Worm (Caenorhabditis elegans) whole organism, young adult: ENCODE results near the gene srlf-4.

ENCODE experiments used
- B0035.1 ChIP-seq: sonication (generic microtip); optimal IDR thresholded peaks from 2 replicates; lab custom pipeline; 2016; ENCODE audit warnings: missing genetic modification characterization, mild to moderate bottlenecking, missing compliant biosample characterization, missing genotype, missing genetic modification reagents
- K11D2.4 ChIP-seq: fragments of 200-800 bp; sonication (Bioruptor generic); IDR thresholded peaks from 2 replicates; pipeline ENCODE4 v1.3.6; 2022; ENCODE audit warnings: missing genetic modification reagents, missing genetic modification characterization, missing compliant biosample characterization
- K12H6.12 ChIP-seq: fragments of 200-800 bp; sonication (Bioruptor generic); optimal IDR thresholded peaks from 2 replicates; lab custom pipeline; 2018; ENCODE audit warnings: mild to moderate bottlenecking, missing genetic modification characterization, missing compliant biosample characterization
- Y53G8AR.9 ChIP-seq: fragments of 200-800 bp; sonication (Bioruptor generic); conservative IDR thresholded peaks from 2 replicates; pipeline ENCODE4 v1.3.6; 2022; ENCODE audit warnings: missing genetic modification reagents, missing genetic modification characterization, missing compliant biosample characterization
- Y56A3A.18 ChIP-seq: fragments of 200-800 bp; sonication (Bioruptor generic); IDR thresholded peaks from 2 replicates; pipeline ENCODE4 v1.3.6; 2022; ENCODE audit warnings: missing genetic modification reagents, missing genetic modification characterization, missing compliant biosample characterization
- ama-1 ChIP-seq, 3 experiments: fragments of 150-350 bp in 1 of 3; sonication (generic microtip) in 2 of 3; optimal IDR thresholded peaks; 2 replicates each; lab custom pipeline; 2014 to 2018; ENCODE audit warnings: missing biosample characterization in 2 of 3, missing genetic modification characterization in 2 of 3, missing genetic modification reagents in 2 of 3
- attf-6 ChIP-seq: fragments of 200-800 bp; sonication (Bioruptor generic); IDR thresholded peaks from 2 replicates; pipeline ENCODE4 v1.3.6; 2022; ENCODE audit warnings: missing genetic modification reagents, missing genetic modification characterization, missing compliant biosample characterization
- cebp-1 ChIP-seq, 2 experiments: fragments of 200-800 bp in 1 of 2; sonication (Bioruptor generic) in 1 of 2; sonication (generic microtip) in 1 of 2; IDR thresholded peaks in 1 of 2; optimal IDR thresholded peaks in 1 of 2; 2 replicates each; pipeline versions ENCODE4 v1.3.6 to Lab custom; 2017 to 2022; ENCODE audit warnings: missing compliant biosample characterization in 2 of 2, missing genetic modification characterization in 2 of 2, mild to moderate bottlenecking in 1 of 2, missing genetic modification reagents in 1 of 2, moderate library complexity in 1 of 2
- ceh-100 ChIP-seq: fragments of 200-800 bp; sonication (Bioruptor generic); IDR thresholded peaks from 2 replicates; pipeline ENCODE4 v1.3.6; 2022; ENCODE audit warnings: missing genetic modification reagents, missing genetic modification characterization, missing compliant biosample characterization
- ceh-27 ChIP-seq: fragments of 200-800 bp; sonication (Bioruptor generic); optimal IDR thresholded peaks from 2 replicates; lab custom pipeline; 2018; ENCODE audit warnings: mild to moderate bottlenecking, missing genetic modification characterization, moderate library complexity, missing compliant biosample characterization
- die-1 ChIP-seq: sonication (generic microtip); optimal IDR thresholded peaks from 2 replicates; lab custom pipeline; 2016; ENCODE audit warnings: missing genotype, mild to moderate bottlenecking, missing genetic modification characterization, missing compliant biosample characterization
- ekl-4 ChIP-seq: fragments of 200-800 bp; sonication (Bioruptor generic); IDR thresholded peaks from 2 replicates; pipeline ENCODE4 v1.3.6; 2022; ENCODE audit warnings: missing genetic modification reagents, missing genetic modification characterization, missing compliant biosample characterization
- hrde-1 ChIP-seq: sonication (generic microtip); optimal IDR thresholded peaks from 2 replicates; lab custom pipeline; 2016; ENCODE audit warnings: missing genetic modification characterization, mild to moderate bottlenecking, missing compliant biosample characterization, moderate library complexity, missing genotype, missing genetic modification reagents, borderline replicate concordance
- mcd-1 ChIP-seq: fragments of 200-800 bp; sonication (Bioruptor generic); IDR thresholded peaks from 2 replicates; pipeline ENCODE4 v1.3.6; 2022; ENCODE audit warnings: missing genetic modification reagents, missing genetic modification characterization, missing compliant biosample characterization
- nfyb-1 ChIP-seq: fragments of 200-800 bp; sonication (Bioruptor generic); IDR thresholded peaks from 2 replicates; pipeline ENCODE4 v1.3.6; 2022; ENCODE audit warnings: missing genetic modification reagents, missing genetic modification characterization, missing compliant biosample characterization
- nhr-80 ChIP-seq: sonication (generic microtip); optimal IDR thresholded peaks from 2 replicates; lab custom pipeline; 2016; ENCODE audit warnings: missing genetic modification characterization, missing compliant biosample characterization
- pbrm-1 ChIP-seq: fragments of 200-800 bp; sonication (Bioruptor generic); IDR thresholded peaks from 2 replicates; pipeline ENCODE4 v1.3.6; 2022; ENCODE audit warnings: missing genetic modification reagents, missing genetic modification characterization, missing compliant biosample characterization
- rpc-1 ChIP-seq, 2 experiments: fragments of 150-350 bp in 1 of 2; sonication (generic microtip) in 1 of 2; optimal IDR thresholded peaks; 2 replicates each; lab custom pipeline; 2014 to 2018; ENCODE audit warnings: missing biosample characterization in 1 of 2, missing genetic modification characterization in 1 of 2, missing genetic modification reagents in 1 of 2, missing genotype in 1 of 2
- snpc-3.4 ChIP-seq: sonication (generic microtip); optimal IDR thresholded peaks from 2 replicates; lab custom pipeline; 2017; ENCODE audit warnings: missing genetic modification characterization, mild to moderate bottlenecking, missing compliant biosample characterization, antibody characterized with exemption, moderate library complexity, missing genotype, missing genetic modification reagents
- unc-130 ChIP-seq: sonication (generic microtip); optimal IDR thresholded peaks from 2 replicates; lab custom pipeline; 2016; ENCODE audit warnings: missing genetic modification reagents, missing genetic modification characterization, missing compliant biosample characterization
- zim-3 ChIP-seq: sonication (generic microtip); optimal IDR thresholded peaks from 2 replicates; lab custom pipeline; 2017; ENCODE audit warnings: mild to moderate bottlenecking, missing genetic modification characterization, moderate library complexity, missing compliant biosample characterization
- ztf-3 ChIP-seq: fragments of 200-800 bp; sonication (Bioruptor generic); optimal IDR thresholded peaks from 2 replicates; lab custom pipeline; 2018; ENCODE audit warnings: mild to moderate bottlenecking, missing genetic modification characterization, missing compliant biosample characterization
- ztf-6 ChIP-seq: fragments of 200-800 bp; sonication (Bioruptor generic); IDR thresholded peaks from 2 replicates; pipeline ENCODE4 v1.3.6; 2022; ENCODE audit warnings: missing genetic modification reagents, missing genetic modification characterization, missing compliant biosample characterization

Gene srlf-4

DNA sequence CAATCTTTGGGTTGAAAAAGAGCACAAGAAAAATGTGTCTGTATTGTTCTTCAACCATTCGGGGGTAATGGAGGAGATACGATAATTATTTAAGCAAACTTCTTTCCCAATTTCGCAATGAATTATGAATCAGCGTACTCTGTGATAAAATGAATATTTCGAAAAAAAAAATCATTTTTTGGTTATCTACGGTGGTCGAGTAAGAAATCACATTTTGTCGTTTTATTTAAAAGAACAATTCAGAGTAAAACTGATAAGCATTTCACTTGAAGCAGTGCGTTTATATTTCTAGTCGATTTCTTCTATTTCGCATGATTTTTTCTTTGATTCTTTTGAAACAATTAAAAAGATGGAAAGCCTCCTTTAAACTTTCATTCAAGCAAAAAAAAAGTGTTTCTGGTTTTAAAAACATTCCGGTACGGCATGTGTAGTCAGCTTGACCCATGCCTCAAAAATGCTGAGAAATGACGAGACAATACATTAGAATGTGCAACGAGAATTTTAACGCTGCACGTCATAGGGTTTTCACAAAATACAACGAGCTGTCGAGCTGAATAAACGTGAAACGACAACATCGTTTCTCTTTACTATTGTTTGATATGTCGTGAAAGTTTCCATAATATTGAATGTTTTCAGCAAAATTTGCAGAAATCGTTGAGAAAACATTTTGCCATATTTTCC lies 21.7 kb downstream of the srlf-4 start, which contains the start of gene K08D8.2:
Gene K08D8.2, plus strand, starts transcription at position 631 of the 681 bp plus-strand sequence.
- TF ChIP-seq nhr-80 (tag; lab: Kevin White, UChicago), result peak; percentile 37
- TF ChIP-seq ztf-6 (GFP tag; lab: Robert Waterston, UW), result no peak
- 0 out of 2 replicates have a peak, but pooled peaks have one; percentile 23 for TF ChIP-seq cebp-1 (GFP tag; IDR thresholded peaks at IDR 0.05; lab: Robert Waterston, UW)
- TF ChIP-seq cebp-1 (tag; optimal IDR thresholded peaks at IDR 0.05; lab: Kevin White, UChicago), result peak; percentile 10

DNA sequence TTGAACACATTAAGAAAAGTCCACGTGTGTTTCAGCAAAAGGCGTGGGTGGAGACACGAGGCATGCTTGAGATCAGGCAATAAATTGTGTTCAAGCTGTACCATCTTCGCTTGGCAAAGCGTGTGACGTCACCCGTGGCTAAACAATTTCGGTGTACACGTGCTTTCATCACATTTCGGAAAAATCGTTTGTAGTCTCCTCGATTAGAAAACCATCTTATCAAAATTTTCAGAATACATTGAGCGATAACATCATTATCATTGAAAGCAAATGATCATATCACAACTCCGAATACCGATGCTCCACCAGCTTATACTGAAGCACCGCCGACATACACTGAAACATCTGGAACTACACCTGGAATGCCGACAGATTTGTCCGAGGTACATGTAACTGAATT lies 22.6 kb downstream of the srlf-4 start:
- TF ChIP-seq nhr-80 (tag; lab: Kevin White, UChicago), result peak; percentile 18
- no peak for TF ChIP-seq Y53G8AR.9

DNA sequence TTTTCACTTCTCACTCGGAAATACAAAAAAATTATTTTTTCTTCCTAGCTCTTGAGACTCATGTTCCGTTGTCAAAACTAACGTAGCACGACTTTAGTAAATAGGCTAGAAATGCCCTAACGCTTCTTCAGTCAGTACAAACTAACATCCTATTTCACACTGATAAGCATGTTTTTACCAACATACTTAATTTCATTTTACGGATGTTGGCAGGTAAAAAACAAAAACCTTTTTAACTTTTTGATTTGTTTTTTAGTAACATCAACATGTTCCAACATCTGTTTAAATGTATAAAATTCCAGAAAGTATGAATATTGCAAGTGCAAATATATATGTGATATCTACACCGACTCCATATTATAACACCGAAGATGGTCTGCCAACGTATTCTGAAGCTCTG lies 24.0 kb downstream of the srlf-4 start, which contains the start of gene K08D8.10:
Gene K08D8.10, plus strand, starts transcription at position 301 of the 400 bp plus-strand sequence.
- TF ChIP-seq die-1 (tag; lab: Kevin White, UChicago), result no peak
- no peak for TF ChIP-seq ekl-4 (GFP tag; lab: Robert Waterston, UW)
- TF ChIP-seq unc-130, result no peak
- TF ChIP-seq ama-1 (optimal IDR thresholded peaks at IDR 0.05; lab: Kevin White, UChicago), result no peak
- no peak for TF ChIP-seq ama-1 (GFP tag; optimal IDR thresholded peaks at IDR 0.05; lab: Kevin White, UChicago)
- no peak for TF ChIP-seq Y56A3A.18
- TF ChIP-seq ceh-100 (GFP tag; lab: Robert Waterston, UW), result no peak
- TF ChIP-seq pbrm-1 (GFP tag; lab: Robert Waterston, UW), result no peak
- TF ChIP-seq rpc-1 (optimal IDR thresholded peaks at IDR 0.05; lab: Kevin White, UChicago), result no peak
- TF ChIP-seq rpc-1 (tag; optimal IDR thresholded peaks at IDR 0.05; lab: Kevin White, UChicago), result no peak
- TF ChIP-seq B0035.1 (tag; lab: Kevin White, UChicago), result no peak
- no peak for TF ChIP-seq nfyb-1
- TF ChIP-seq K12H6.12 (tag; lab: Kevin White, UChicago), result no peak
- no peak for TF ChIP-seq zim-3 (tag; lab: Kevin White, UChicago)
- no peak for TF ChIP-seq mcd-1
- TF ChIP-seq attf-6, result no peak

DNA sequence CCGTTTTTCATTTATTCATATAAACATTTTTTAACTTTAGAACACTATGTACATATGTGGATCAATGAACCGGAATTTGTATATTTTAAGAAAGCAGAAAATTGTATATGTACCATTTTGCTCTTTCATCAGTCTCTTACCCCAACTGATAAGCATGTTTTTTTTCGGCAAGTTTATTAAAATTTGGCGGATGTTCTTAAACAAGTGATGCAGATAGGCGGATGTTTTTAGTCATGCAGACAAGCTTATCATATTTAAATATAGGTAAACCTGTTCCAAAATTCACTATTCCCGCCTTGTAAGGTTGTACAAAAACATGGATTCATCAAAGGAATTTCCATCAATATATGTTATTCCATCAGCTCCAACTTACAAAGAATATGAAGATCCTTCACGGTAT lies 24.8 kb downstream of the srlf-4 start, which contains the start of gene K08D8.9:
Gene K08D8.9, plus strand, starts transcription at position 301 of the 400 bp plus-strand sequence.
- TF ChIP-seq hrde-1 (no peak), ceh-27 (GFP tag; lab: Kevin White, UChicago) (no peak)
- TF ChIP-seq, all 124 proteins: peak for 0

DNA sequence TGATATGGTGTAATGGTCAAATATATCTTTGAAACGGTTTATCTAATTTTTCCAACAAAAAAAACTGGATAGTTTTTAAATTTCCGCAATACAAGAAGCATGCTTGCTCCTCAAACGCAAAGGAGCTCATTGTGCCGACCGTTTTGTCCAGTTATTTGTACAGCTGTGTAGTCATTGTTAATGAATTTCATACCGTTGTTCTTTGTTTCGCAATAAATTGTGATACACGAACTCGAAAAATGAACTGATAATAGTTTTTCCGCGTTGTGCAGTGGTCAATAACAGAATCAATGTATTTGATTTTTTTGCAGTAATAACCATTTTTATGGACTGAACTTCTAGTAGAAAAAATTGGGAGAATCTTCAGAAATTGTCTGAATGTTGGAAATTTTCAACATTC lies 25.4 kb downstream of the srlf-4 start:
- TF ChIP-seq snpc-3.4 (tag; lab: Kevin White, UChicago) (no peak), zim-3 (tag; lab: Kevin White, UChicago) (no peak), cebp-1 (GFP tag; IDR thresholded peaks at IDR 0.05; lab: Robert Waterston, UW) (no peak), cebp-1 (tag; optimal IDR thresholded peaks at IDR 0.05; lab: Kevin White, UChicago) (peak; percentile 37)

DNA sequence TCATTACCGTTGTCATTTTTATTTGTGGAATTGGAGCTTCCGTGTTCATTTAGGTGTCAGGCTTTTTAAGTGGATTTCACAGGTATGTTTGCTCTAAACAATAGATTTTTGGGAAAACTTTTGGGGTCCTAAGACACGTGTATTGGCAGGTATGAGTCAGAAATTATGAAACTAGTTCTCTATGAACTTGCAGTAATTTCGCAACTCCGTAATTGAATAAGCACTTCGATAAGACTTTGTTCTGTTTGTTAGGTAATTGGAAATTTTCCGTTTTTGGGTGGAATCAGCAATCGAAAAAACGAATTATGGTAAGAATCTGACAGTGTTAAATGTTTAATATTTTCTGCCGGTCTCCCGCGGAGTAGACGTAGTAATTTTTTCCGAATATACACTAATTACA lies 27.1 kb downstream of the srlf-4 start:
- TF ChIP-seq Y56A3A.18, result no peak
- TF ChIP-seq cebp-1 (GFP tag; IDR thresholded peaks at IDR 0.05; lab: Robert Waterston, UW), result peak; percentile 57; the same call in 1 of the 2 replicates
- TF ChIP-seq cebp-1 (tag; optimal IDR thresholded peaks at IDR 0.05; lab: Kevin White, UChicago), result peak; percentile 79

DNA sequence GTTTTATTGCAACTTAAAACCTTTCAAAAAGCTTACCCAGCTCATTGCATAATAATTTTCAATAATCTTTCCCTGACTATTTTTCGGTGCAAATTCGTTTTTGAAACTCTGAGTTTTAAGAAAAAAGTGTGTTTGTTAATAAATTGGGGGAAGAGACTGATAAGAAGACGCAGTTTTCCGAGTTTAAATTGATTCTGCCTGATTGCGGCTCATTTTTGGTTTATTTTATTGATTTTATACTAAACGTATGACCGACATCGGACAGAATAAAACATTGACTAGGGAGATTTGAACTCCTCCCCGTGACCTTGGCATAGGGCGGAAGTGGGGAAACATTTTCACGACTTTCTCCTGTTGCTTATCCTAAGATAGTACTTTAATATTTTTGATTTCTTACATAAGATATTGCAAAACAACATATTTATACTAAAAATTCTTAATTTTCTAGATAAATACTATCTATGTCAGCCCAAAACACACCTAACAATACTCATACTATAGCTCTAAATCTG lies 27.8 kb downstream of the srlf-4 start, which contains the start of gene K08D8.7:
Gene K08D8.7, plus strand, starts transcription at position 462 of the 512 bp plus-strand sequence.
- TF ChIP-seq nhr-80 (tag; lab: Kevin White, UChicago) (peak; percentile 21), ztf-3 (no peak), ceh-27 (GFP tag; lab: Kevin White, UChicago) (no peak), K11D2.4 (GFP tag; lab: Robert Waterston, UW) (no peak)
